Worm (Caenorhabditis elegans) whole organism, late embryonic: Measurements from ENCODE around the gene F10D2.10.

Source experiments
- ceh-2 ChIP-seq: sonication (generic microtip); optimal IDR thresholded peaks from 2 replicates; lab custom pipeline; 2016; ENCODE audit warnings: missing genotype, missing genetic modification characterization, missing compliant biosample characterization
- elt-2 ChIP-seq: sonication (generic microtip); optimal IDR thresholded peaks from 2 replicates; lab custom pipeline; 2016; ENCODE audit warnings: missing genetic modification reagents, missing genetic modification characterization, missing compliant biosample characterization
- hlh-13 ChIP-seq: fragments of 200-800 bp; sonication (Bioruptor generic); optimal IDR thresholded peaks from 2 replicates; lab custom pipeline; 2018; ENCODE audit warnings: mild to moderate bottlenecking, missing genetic modification characterization, missing compliant biosample characterization
- nfya-1 ChIP-seq: sonication (generic microtip); optimal IDR thresholded peaks from 2 replicates; lab custom pipeline; 2017; ENCODE audit warnings: missing genetic modification characterization, mild to moderate bottlenecking, missing compliant biosample characterization, antibody characterized with exemption, moderate library complexity
- pax-1 ChIP-seq: fragments of 150-350 bp; optimal IDR thresholded peaks from 2 replicates; lab custom pipeline; 2014; ENCODE audit warnings: missing biosample characterization, missing genetic modification characterization
- pqm-1 ChIP-seq: sonication (generic microtip); optimal IDR thresholded peaks from 2 replicates; lab custom pipeline; 2016; ENCODE audit warnings: missing genetic modification characterization, missing compliant biosample characterization
- pros-1 ChIP-seq: fragments of 150-350 bp; optimal IDR thresholded peaks from 2 replicates; lab custom pipeline; 2014; ENCODE audit warnings: missing biosample characterization, missing genetic modification reagents, missing genetic modification characterization
- rnt-1 ChIP-seq: sonication (generic microtip); optimal IDR thresholded peaks from 2 replicates; lab custom pipeline; 2016; ENCODE audit warnings: missing genetic modification characterization, missing compliant biosample characterization
- sdc-2 ChIP-seq: sonication (generic microtip); optimal IDR thresholded peaks from 2 replicates; lab custom pipeline; 2016; ENCODE audit warnings: missing genotype, missing genetic modification characterization, missing compliant biosample characterization
- sox-4 ChIP-seq: sonication (generic microtip); optimal IDR thresholded peaks from 2 replicates; lab custom pipeline; 2017; ENCODE audit warnings: mild to moderate bottlenecking, missing genetic modification characterization, inconsistent platforms, missing compliant biosample characterization
- unc-55 ChIP-seq: sonication (generic microtip); optimal IDR thresholded peaks from 2 replicates; lab custom pipeline; 2017; ENCODE audit warnings: missing biosample characterization, missing genetic modification reagents, missing genetic modification characterization
- ztf-16 ChIP-seq: sonication (generic microtip); optimal IDR thresholded peaks from 2 replicates; lab custom pipeline; 2017; ENCODE audit warnings: missing genetic modification characterization, missing compliant biosample characterization

ce11 chrV:7153046-7153445 is 2.9 kb downstream of the F10D2.10 start, which contains the start of gene fat-7:
- TF ChIP-seq nfya-1 (no peak), sdc-2 (tag; lab: Kevin White, UChicago) (no peak), rnt-1 (tag; lab: Kevin White, UChicago) (no peak), sox-4 (tag; lab: Kevin White, UChicago) (no peak), ceh-2 (tag; lab: Kevin White, UChicago) (no peak), pros-1 (no peak), unc-55 (no peak), hlh-13 (GFP tag; lab: Kevin White, UChicago) (no peak), pax-1 (tag; lab: Kevin White, UChicago) (no peak), elt-2 (tag; lab: Kevin White, UChicago) (no peak), ztf-16 (no peak), pqm-1 (no peak)
